Worm (Caenorhabditis elegans) whole organism, late embryonic: ENCODE data around the gene tat-4.

Experiments used
- C38D4.7 ChIP-seq: fragments of 200-800 bp; sonication (Bioruptor generic); optimal IDR thresholded peaks from 2 replicates; lab custom pipeline; 2018; ENCODE audit warnings: mild to moderate bottlenecking, missing genetic modification characterization, moderate library complexity, missing compliant biosample characterization
- F13H6.1 ChIP-seq: sonication (generic microtip); optimal IDR thresholded peaks from 2 replicates; lab custom pipeline; 2016; ENCODE audit warnings: missing genetic modification characterization, missing compliant biosample characterization
- K02D7.2 ChIP-seq: sonication (generic microtip); optimal IDR thresholded peaks from 2 replicates; lab custom pipeline; 2017; ENCODE audit warnings: mild to moderate bottlenecking, missing genetic modification characterization, missing compliant biosample characterization
- K09A11.1 ChIP-seq: sonication (generic microtip); optimal IDR thresholded peaks from 2 replicates; lab custom pipeline; 2017; ENCODE audit warnings: antibody characterized with exemption, mild to moderate bottlenecking, missing genetic modification characterization, missing compliant biosample characterization; ENCODE audit not compliant: insufficient read depth
- Y22D7AL.16 ChIP-seq: sonication (generic microtip); optimal IDR thresholded peaks from 2 replicates; lab custom pipeline; 2016; ENCODE audit warnings: missing genetic modification characterization, missing compliant biosample characterization
- ahr-1 ChIP-seq: sonication (generic microtip); optimal IDR thresholded peaks from 2 replicates; lab custom pipeline; 2016; ENCODE audit warnings: missing genetic modification characterization, missing compliant biosample characterization
- ama-1 ChIP-seq: fragments of 150-350 bp; optimal IDR thresholded peaks from 2 replicates; lab custom pipeline; 2014
- ceh-18 ChIP-seq: sonication (generic microtip); optimal IDR thresholded peaks from 2 replicates; lab custom pipeline; 2016; ENCODE audit warnings: missing genetic modification characterization, missing compliant biosample characterization
- ceh-19 ChIP-seq: fragments of 200-800 bp; sonication (Bioruptor generic); optimal IDR thresholded peaks from 2 replicates; lab custom pipeline; 2018; ENCODE audit warnings: mild to moderate bottlenecking, missing genetic modification characterization, missing compliant biosample characterization
- ceh-2 ChIP-seq: sonication (generic microtip); optimal IDR thresholded peaks from 2 replicates; lab custom pipeline; 2016; ENCODE audit warnings: missing genotype, missing genetic modification characterization, missing compliant biosample characterization
- ceh-22 ChIP-seq: sonication (generic microtip); optimal IDR thresholded peaks from 2 replicates; lab custom pipeline; 2017; ENCODE audit warnings: missing biosample characterization, missing genetic modification characterization
- ceh-45 ChIP-seq: fragments of 200-800 bp; sonication (Bioruptor generic); IDR thresholded peaks from 2 replicates; pipeline ENCODE4 v1.3.6; 2022; ENCODE audit warnings: missing genetic modification reagents, missing genetic modification characterization, missing compliant biosample characterization
- ceh-48 ChIP-seq: sonication (generic microtip); optimal IDR thresholded peaks from 2 replicates; lab custom pipeline; 2016; ENCODE audit warnings: missing genetic modification characterization, inconsistent platforms, missing compliant biosample characterization
- ceh-6 ChIP-seq: fragments of 200-800 bp; sonication (Bioruptor generic); optimal IDR thresholded peaks from 2 replicates; lab custom pipeline; 2018; ENCODE audit warnings: mild to moderate bottlenecking, missing genetic modification characterization, missing compliant biosample characterization
- ceh-9 ChIP-seq: sonication (generic microtip); optimal IDR thresholded peaks from 2 replicates; lab custom pipeline; 2016; ENCODE audit warnings: mild to moderate bottlenecking, missing genetic modification characterization, inconsistent platforms, missing compliant biosample characterization
- dmd-4 ChIP-seq: sonication (generic microtip); optimal IDR thresholded peaks from 2 replicates; lab custom pipeline; 2016; ENCODE audit warnings: borderline replicate concordance, missing genetic modification characterization, missing compliant biosample characterization
- dve-1 ChIP-seq: sonication (generic microtip); optimal IDR thresholded peaks from 2 replicates; lab custom pipeline; 2017; ENCODE audit warnings: antibody characterized with exemption, mild to moderate bottlenecking, missing genetic modification characterization, missing compliant biosample characterization
- elt-2 ChIP-seq: sonication (generic microtip); optimal IDR thresholded peaks from 2 replicates; lab custom pipeline; 2016; ENCODE audit warnings: missing genetic modification reagents, missing genetic modification characterization, missing compliant biosample characterization
- ets-4 ChIP-seq: sonication (generic microtip); optimal IDR thresholded peaks from 2 replicates; lab custom pipeline; 2016; ENCODE audit warnings: missing genetic modification characterization, missing compliant biosample characterization
- fkh-10 ChIP-seq: fragments of 150-350 bp; optimal IDR thresholded peaks from 2 replicates; lab custom pipeline; 2014; ENCODE audit warnings: missing biosample characterization, missing genetic modification reagents, missing genetic modification characterization
- hlh-30 ChIP-seq: sonication (generic microtip); optimal IDR thresholded peaks from 2 replicates; lab custom pipeline; 2017; ENCODE audit warnings: antibody characterized with exemption, missing genetic modification characterization, missing compliant biosample characterization; ENCODE audit not compliant: insufficient read depth
- hlh-8 ChIP-seq: sonication (generic microtip); optimal IDR thresholded peaks from 2 replicates; lab custom pipeline; 2016; ENCODE audit warnings: missing genotype, missing genetic modification characterization, missing compliant biosample characterization
- mec-3 ChIP-seq: sonication (generic microtip); optimal IDR thresholded peaks from 2 replicates; lab custom pipeline; 2016; ENCODE audit warnings: borderline replicate concordance, missing genetic modification characterization, missing compliant biosample characterization
- nfya-1 ChIP-seq: sonication (generic microtip); optimal IDR thresholded peaks from 2 replicates; lab custom pipeline; 2017; ENCODE audit warnings: missing genetic modification characterization, mild to moderate bottlenecking, missing compliant biosample characterization, antibody characterized with exemption, moderate library complexity
- nhr-11 ChIP-seq: fragments of 150-350 bp; optimal IDR thresholded peaks from 2 replicates; lab custom pipeline; 2014; ENCODE audit warnings: missing biosample characterization, missing genetic modification characterization
- nhr-232 ChIP-seq: sonication (generic microtip); optimal IDR thresholded peaks from 2 replicates; lab custom pipeline; 2016; ENCODE audit warnings: missing genetic modification characterization, missing compliant biosample characterization
- odd-2 ChIP-seq: sonication (generic microtip); optimal IDR thresholded peaks from 2 replicates; lab custom pipeline; 2017; ENCODE audit warnings: antibody characterized with exemption, mild to moderate bottlenecking, missing genetic modification characterization, missing compliant biosample characterization
- pax-1 ChIP-seq: fragments of 150-350 bp; optimal IDR thresholded peaks from 2 replicates; lab custom pipeline; 2014; ENCODE audit warnings: missing biosample characterization, missing genetic modification characterization
- ref-2 ChIP-seq: sonication (generic microtip); optimal IDR thresholded peaks from 2 replicates; lab custom pipeline; 2016; ENCODE audit warnings: missing genetic modification characterization, missing compliant biosample characterization
- rnt-1 ChIP-seq: sonication (generic microtip); optimal IDR thresholded peaks from 2 replicates; lab custom pipeline; 2016; ENCODE audit warnings: missing genetic modification characterization, missing compliant biosample characterization
- sdc-2 ChIP-seq: sonication (generic microtip); optimal IDR thresholded peaks from 2 replicates; lab custom pipeline; 2016; ENCODE audit warnings: missing genotype, missing genetic modification characterization, missing compliant biosample characterization
- sox-4 ChIP-seq: sonication (generic microtip); optimal IDR thresholded peaks from 2 replicates; lab custom pipeline; 2017; ENCODE audit warnings: mild to moderate bottlenecking, missing genetic modification characterization, inconsistent platforms, missing compliant biosample characterization
- tbx-2 ChIP-seq: sonication (generic microtip); optimal IDR thresholded peaks from 2 replicates; lab custom pipeline; 2016; ENCODE audit warnings: missing genetic modification characterization, missing compliant biosample characterization
- tbx-7 ChIP-seq: sonication (generic microtip); optimal IDR thresholded peaks from 2 replicates; lab custom pipeline; 2016; ENCODE audit warnings: missing genotype, missing genetic modification characterization, missing compliant biosample characterization
- ttx-3 ChIP-seq: sonication (generic microtip); optimal IDR thresholded peaks from 2 replicates; lab custom pipeline; 2016; ENCODE audit warnings: missing genetic modification reagents, missing genetic modification characterization, missing compliant biosample characterization
- unc-3 ChIP-seq, 2 experiments: fragments of 200-800 bp in 1 of 2; sonication (Bioruptor generic) in 1 of 2; sonication (generic microtip) in 1 of 2; conservative IDR thresholded peaks in 1 of 2; optimal IDR thresholded peaks in 1 of 2; 2 replicates each; pipeline versions ENCODE4 v1.3.6 to Lab custom; 2016 to 2022; ENCODE audit warnings: missing compliant biosample characterization in 2 of 2, missing genetic modification characterization in 2 of 2, missing genetic modification reagents in 1 of 2
- unc-42 ChIP-seq: sonication (generic microtip); optimal IDR thresholded peaks from 2 replicates; lab custom pipeline; 2016; ENCODE audit warnings: missing genotype, missing genetic modification characterization, missing compliant biosample characterization
- unc-86 ChIP-seq: sonication (generic microtip); optimal IDR thresholded peaks from 2 replicates; lab custom pipeline; 2016; ENCODE audit warnings: missing genetic modification characterization, missing compliant biosample characterization
- zip-5 ChIP-seq: sonication (generic microtip); optimal IDR thresholded peaks from 2 replicates; lab custom pipeline; 2016; ENCODE audit warnings: missing genetic modification characterization, missing compliant biosample characterization

Gene tat-4

DNA sequence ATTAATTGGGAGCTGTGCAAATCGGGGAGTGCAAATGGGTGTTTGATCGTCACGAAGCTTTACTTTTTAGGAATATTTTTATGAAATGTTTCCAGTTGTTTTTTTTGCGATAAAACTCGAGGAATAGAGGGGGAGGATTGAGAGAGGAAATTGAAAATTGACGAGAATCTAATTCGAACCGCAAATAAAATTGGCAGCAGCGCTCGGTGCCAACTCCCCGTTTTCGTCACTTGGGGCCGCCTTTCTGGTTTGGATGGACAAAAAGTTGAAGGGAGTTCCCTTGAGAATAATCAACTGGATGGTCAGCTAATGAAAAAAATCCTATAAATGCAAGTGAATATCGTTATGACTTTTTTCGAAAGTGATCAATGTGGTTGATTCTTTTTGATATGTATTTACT, 14.0 kb downstream of the tat-4 start:
- TF ChIP-seq unc-42 (tag; lab: Kevin White, UChicago) (peak; percentile 61), nfya-1 (tag; lab: Kevin White, UChicago) (no peak)
- TF ChIP-seq, all 69 proteins: peak for 1

DNA sequence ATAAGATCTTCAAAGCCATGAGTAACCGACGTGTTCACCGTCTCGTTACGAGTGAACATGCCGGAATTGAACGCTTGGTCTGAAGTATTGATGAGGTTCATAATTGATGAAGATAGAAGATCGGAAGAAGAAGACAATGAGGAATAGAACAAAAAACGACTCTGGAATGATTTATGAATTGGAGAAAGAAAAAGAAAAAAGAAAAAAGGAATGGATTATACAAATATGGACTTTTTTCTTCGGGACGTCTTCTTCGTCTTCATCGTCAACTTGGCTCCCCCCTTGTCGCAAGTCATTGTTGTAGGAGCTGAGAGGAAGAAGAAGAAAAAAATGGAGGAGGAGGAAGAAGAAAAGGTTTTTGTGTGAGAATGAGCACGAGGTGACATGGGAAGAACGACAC, 17.1 kb downstream of the tat-4 start, which contains the start of gene srsy-2:
srsy-2 (minus strand) TSS at position 101 of the 400 bp plus-strand sequence.
- TF ChIP-seq unc-42 (tag; lab: Kevin White, UChicago), result no peak
- TF ChIP-seq ama-1 (lab: Kevin White, UChicago), result no peak
- no peak for TF ChIP-seq ceh-2 (tag; lab: Kevin White, UChicago)
- TF ChIP-seq sdc-2, result no peak
- TF ChIP-seq nfya-1 (tag; lab: Kevin White, UChicago), result no peak
- no peak for TF ChIP-seq ceh-6 (GFP tag; lab: Kevin White, UChicago)
- no peak for TF ChIP-seq ets-4
- no peak for TF ChIP-seq dmd-4 (tag; lab: Kevin White, UChicago)
- no peak for TF ChIP-seq K09A11.1
- TF ChIP-seq nhr-232 (tag; lab: Kevin White, UChicago), result no peak
- TF ChIP-seq odd-2 (tag; lab: Kevin White, UChicago), result no peak
- no peak for TF ChIP-seq dve-1 (tag; lab: Kevin White, UChicago)
- TF ChIP-seq mec-3 (tag; lab: Kevin White, UChicago), result no peak

DNA sequence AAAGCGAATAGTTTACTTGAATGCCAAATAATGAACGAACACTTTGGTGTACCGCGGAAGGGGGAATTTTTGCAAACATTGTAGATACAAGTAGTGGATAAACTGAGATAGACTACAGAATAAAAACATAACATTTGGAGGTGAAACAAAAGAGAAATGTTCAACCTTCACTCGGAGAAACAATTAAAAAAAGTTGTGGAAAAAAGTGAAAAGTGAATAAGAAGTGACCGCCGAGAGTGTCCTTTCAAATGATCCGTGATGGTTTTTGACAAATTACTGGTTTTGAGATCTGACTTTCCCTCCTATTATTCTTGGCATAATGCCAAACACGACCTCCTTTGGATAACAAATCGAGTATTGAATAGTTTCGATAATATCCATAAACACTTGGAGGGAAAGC, 20.3 kb downstream of the tat-4 start:
- TF ChIP-seq fkh-10 (GFP tag; lab: Kevin White, UChicago) (no peak), K02D7.2 (no peak), unc-3 (GFP tag; conservative IDR thresholded peaks at IDR 0.05; lab: Robert Waterston, UW) (no peak), unc-3 (tag; optimal IDR thresholded peaks at IDR 0.05; lab: Kevin White, UChicago) (no peak)

DNA sequence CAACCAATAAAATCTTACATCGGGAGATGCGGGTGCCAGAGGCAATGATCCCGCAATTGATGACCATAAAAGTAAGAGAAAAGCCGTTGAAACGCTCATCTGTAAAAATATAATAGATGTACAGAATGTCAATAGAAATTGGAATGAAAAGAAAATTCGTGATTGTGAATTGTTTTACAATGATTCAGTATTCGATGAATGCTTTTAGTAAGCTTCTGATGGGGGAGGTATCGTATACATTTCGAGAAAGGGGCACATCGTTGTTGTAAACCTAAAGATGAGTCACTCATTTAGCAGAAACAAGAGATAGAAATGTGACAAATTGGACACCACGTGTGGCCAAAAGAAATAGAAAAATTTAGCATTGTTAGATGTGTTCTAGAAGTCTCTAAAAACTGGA, 21.5 kb downstream of the tat-4 start, which contains the start of gene C30B5.6:
C30B5.6 (minus strand) TSS at position 101 of the 400 bp plus-strand sequence.
- no peak for TF ChIP-seq ttx-3 (tag; lab: Kevin White, UChicago)
- TF ChIP-seq elt-2 (tag; lab: Kevin White, UChicago), result no peak
- TF ChIP-seq C38D4.7, result no peak
- no peak for TF ChIP-seq K09A11.1
- TF ChIP-seq ceh-9 (tag; lab: Kevin White, UChicago), result no peak
- TF ChIP-seq ceh-19 (GFP tag; lab: Kevin White, UChicago), result no peak
- no peak for TF ChIP-seq unc-3 (GFP tag; conservative IDR thresholded peaks at IDR 0.05; lab: Robert Waterston, UW)
- no peak for TF ChIP-seq unc-3 (tag; optimal IDR thresholded peaks at IDR 0.05; lab: Kevin White, UChicago)
- no peak for TF ChIP-seq dve-1 (tag; lab: Kevin White, UChicago)

DNA sequence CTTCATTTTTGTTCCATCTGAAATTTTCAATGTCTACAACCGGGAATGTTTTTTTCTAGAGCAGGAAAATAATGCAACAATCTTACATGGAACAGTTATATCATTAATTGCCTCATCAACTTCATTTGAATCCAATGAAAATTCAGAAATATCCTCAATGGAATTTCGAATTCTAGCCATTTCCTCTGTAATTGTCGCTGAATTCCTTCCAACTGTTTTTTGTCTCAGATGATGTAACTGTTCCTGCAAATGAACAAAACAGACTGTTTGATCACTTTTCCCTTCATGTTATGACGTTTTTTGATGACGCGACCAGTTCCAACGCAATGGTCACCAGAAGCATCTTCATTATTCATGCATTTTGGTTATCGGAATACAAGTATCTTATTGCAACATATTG, 22.6 kb downstream of the tat-4 start:
- no peak for TF ChIP-seq tbx-7 (tag; lab: Kevin White, UChicago)
- no peak for TF ChIP-seq ref-2 (tag; lab: Kevin White, UChicago)
- no peak for TF ChIP-seq F13H6.1 (tag; lab: Kevin White, UChicago)
- no peak for TF ChIP-seq ceh-22
- no peak for TF ChIP-seq Y22D7AL.16 (tag; lab: Kevin White, UChicago)
- TF ChIP-seq fkh-10 (GFP tag; lab: Kevin White, UChicago), result no peak
- TF ChIP-seq, all 69 proteins: peak for 0

DNA sequence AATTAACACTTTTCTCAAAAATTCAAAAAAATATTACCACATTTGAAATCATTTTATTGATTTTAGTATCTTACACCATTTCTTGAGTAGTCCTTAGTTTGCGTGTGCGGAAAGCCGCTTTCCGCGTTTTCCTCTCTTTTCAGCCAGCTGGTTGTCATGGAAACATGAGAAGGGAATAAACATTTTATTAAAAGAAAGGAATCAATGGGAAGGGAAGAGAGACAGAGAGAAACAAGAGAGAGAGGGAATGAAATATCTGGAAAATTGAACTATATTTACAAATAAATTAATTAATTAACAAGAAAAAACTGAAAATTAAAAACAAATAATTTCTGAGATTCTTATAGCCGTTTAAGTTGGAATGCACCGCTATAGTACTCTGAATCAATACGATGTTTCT, 24.7 kb downstream of the tat-4 start, which contains the start of gene mks-2:
mks-2 (minus strand) TSS at position 101 of the 400 bp plus-strand sequence.
- TF ChIP-seq rnt-1 (tag; lab: Kevin White, UChicago), result no peak
- no peak for TF ChIP-seq ceh-18 (tag; lab: Kevin White, UChicago)
- TF ChIP-seq ceh-45 (GFP tag; lab: Robert Waterston, UW), result no peak
- no peak for TF ChIP-seq ceh-48
- no peak for TF ChIP-seq sdc-2
- no peak for TF ChIP-seq sox-4 (tag; lab: Kevin White, UChicago)
- TF ChIP-seq K09A11.1, result no peak
- no peak for TF ChIP-seq unc-86 (tag; lab: Kevin White, UChicago)
- no peak for TF ChIP-seq tbx-2 (tag; lab: Kevin White, UChicago)
- no peak for TF ChIP-seq nhr-11
- no peak for TF ChIP-seq hlh-30 (tag; lab: Kevin White, UChicago)
- TF ChIP-seq pax-1 (tag; lab: Kevin White, UChicago), result no peak
- no peak for TF ChIP-seq zip-5 (tag; lab: Kevin White, UChicago)
- TF ChIP-seq ahr-1 (tag; lab: Kevin White, UChicago), result no peak
- TF ChIP-seq K02D7.2, result no peak
- no peak for TF ChIP-seq hlh-8 (tag; lab: Kevin White, UChicago)
- no peak for TF ChIP-seq unc-3 (GFP tag; conservative IDR thresholded peaks at IDR 0.05; lab: Robert Waterston, UW)
- no peak for TF ChIP-seq unc-3 (tag; optimal IDR thresholded peaks at IDR 0.05; lab: Kevin White, UChicago)
